Fruit fly (Drosophila melanogaster) whole organism: ENCODE measurements around the gene GILT2.

ENCODE experiments used
- CG8478 ChIP-seq: fragments of >200 bp; optimal IDR thresholded peaks from 2 replicates; lab custom pipeline; 2018; ENCODE audit warnings: inconsistent platforms
- Dll ChIP-seq: fragments of >200 bp; optimal IDR thresholded peaks from 2 replicates; lab custom pipeline; 2017
- EcR ChIP-seq, 2 experiments: fragments of >200 bp; optimal IDR thresholded peaks; 2 replicates each; lab custom pipeline; 2017; ENCODE audit warnings: missing biosample characterization in 2 of 2, missing genetic modification characterization in 2 of 2, missing genetic modification reagents in 2 of 2
- pan ChIP-seq: fragments of >200 bp; optimal IDR thresholded peaks from 2 replicates; lab custom pipeline; 2017
- psq ChIP-seq: fragments of >200 bp; optimal IDR thresholded peaks from 2 replicates; lab custom pipeline; 2017
- usp ChIP-seq: fragments of >200 bp; optimal IDR thresholded peaks from 2 replicates; lab custom pipeline; 2017; ENCODE audit warnings: missing biosample characterization, missing genetic modification characterization, mixed read lengths

GILT2 gene

dm6 chr3R:23678349-23679193 lies at the start of gene GILT2:
Gene GILT2 (plus strand): TSS chr3R:23678895.
- TF ChIP-seq pan (lab: Kevin White, UChicago): no peak

- TF ChIP-seq Dll (lab: Kevin White, UChicago) (no peak), CG8478 (lab: Kevin White, UChicago) (no peak), usp (GFP tag; lab: Kevin White, UChicago) (no peak), EcR (GFP tag; optimal IDR thresholded peaks at IDR 0.05; lab: Kevin White, UChicago) (no peak), psq (lab: Kevin White, UChicago) (no peak), pan (lab: Kevin White, UChicago) (no peak)
Observed at dm6 chr3R:23629572-23629971, 49.1 kb upstream of the GILT2 start.

dm6 chr3R:23634789-23635188 lies 43.9 kb upstream of the GILT2 start:
- no peak for TF ChIP-seq psq (lab: Kevin White, UChicago)
- no peak for TF ChIP-seq usp (GFP tag; lab: Kevin White, UChicago)
- TF ChIP-seq pan (lab: Kevin White, UChicago): no peak
- TF ChIP-seq CG8478 (lab: Kevin White, UChicago): no peak
- TF ChIP-seq Dll (lab: Kevin White, UChicago): no peak
- no peak for TF ChIP-seq EcR (GFP tag; optimal IDR thresholded peaks at IDR 0.05; lab: Kevin White, UChicago)

- TF ChIP-seq CG8478 (lab: Kevin White, UChicago): no peak
- no peak for TF ChIP-seq pan (lab: Kevin White, UChicago)
- no peak for TF ChIP-seq EcR (GFP tag; optimal IDR thresholded peaks at IDR 0.05; lab: Kevin White, UChicago)
- no peak for TF ChIP-seq Dll (lab: Kevin White, UChicago)
- TF ChIP-seq usp (GFP tag; lab: Kevin White, UChicago): no peak
- no peak for TF ChIP-seq psq (lab: Kevin White, UChicago)
Observed at dm6 chr3R:23637277-23637676, 41.4 kb upstream of the GILT2 start.

- no peak for TF ChIP-seq EcR (GFP tag; optimal IDR thresholded peaks at IDR 0.05; lab: Kevin White, UChicago)
- no peak for TF ChIP-seq Dll (lab: Kevin White, UChicago)
- no peak for TF ChIP-seq CG8478 (lab: Kevin White, UChicago)
- no peak for TF ChIP-seq psq (lab: Kevin White, UChicago)
- TF ChIP-seq pan (lab: Kevin White, UChicago): no peak
- no peak for TF ChIP-seq usp (GFP tag; lab: Kevin White, UChicago)
Observed at dm6 chr3R:23638351-23638750, 40.3 kb upstream of the GILT2 start.

dm6 chr3R:23639583-23639982 lies 39.1 kb upstream of the GILT2 start:
- TF ChIP-seq usp (GFP tag; lab: Kevin White, UChicago) (no peak), Dll (lab: Kevin White, UChicago) (no peak), CG8478 (lab: Kevin White, UChicago) (no peak), psq (lab: Kevin White, UChicago) (no peak), pan (lab: Kevin White, UChicago) (no peak), EcR (GFP tag; optimal IDR thresholded peaks at IDR 0.05; lab: Kevin White, UChicago) (no peak)

- TF ChIP-seq EcR (GFP tag; optimal IDR thresholded peaks at IDR 0.05; lab: Kevin White, UChicago) (no peak), CG8478 (lab: Kevin White, UChicago) (no peak), psq (lab: Kevin White, UChicago) (no peak), usp (GFP tag; lab: Kevin White, UChicago) (no peak)
Observed at dm6 chr3R:23642836-23643235, 35.9 kb upstream of the GILT2 start.

- no peak for TF ChIP-seq psq (lab: Kevin White, UChicago)
- TF ChIP-seq pan (lab: Kevin White, UChicago): no peak
Observed at dm6 chr3R:23646183-23646582, 32.5 kb upstream of the GILT2 start.

dm6 chr3R:23649831-23650230 lies 28.9 kb upstream of the GILT2 start:
- TF ChIP-seq psq (lab: Kevin White, UChicago): no peak
- TF ChIP-seq EcR (GFP tag; optimal IDR thresholded peaks at IDR 0.05; lab: Kevin White, UChicago): no peak
- no peak for TF ChIP-seq CG8478 (lab: Kevin White, UChicago)
- no peak for TF ChIP-seq pan (lab: Kevin White, UChicago)
- TF ChIP-seq usp (GFP tag; lab: Kevin White, UChicago): no peak
- no peak for TF ChIP-seq Dll (lab: Kevin White, UChicago)

- TF ChIP-seq psq (lab: Kevin White, UChicago) (no peak), pan (lab: Kevin White, UChicago) (no peak), usp (GFP tag; lab: Kevin White, UChicago) (no peak), CG8478 (lab: Kevin White, UChicago) (no peak), Dll (lab: Kevin White, UChicago) (no peak)
Observed at dm6 chr3R:23652525-23653108, 26.1 kb upstream of the GILT2 start.

dm6 chr3R:23655501-23655900 lies 23.2 kb upstream of the GILT2 start:
- no peak for TF ChIP-seq CG8478 (lab: Kevin White, UChicago)
- no peak for TF ChIP-seq usp (GFP tag; lab: Kevin White, UChicago)
- TF ChIP-seq psq (lab: Kevin White, UChicago): no peak
- no peak for TF ChIP-seq Dll (lab: Kevin White, UChicago)
- TF ChIP-seq EcR (GFP tag; optimal IDR thresholded peaks at IDR 0.05; lab: Kevin White, UChicago): no peak
- TF ChIP-seq pan (lab: Kevin White, UChicago): no peak
